Fruit fly (Drosophila melanogaster) whole organism, embryonic: Measurements from ENCODE around the gene CG33654.
A peak's percentile ranks its signal among the peaks of the same experiment; 100 is the strongest.

Source experiments
- Abd-B ChIP-seq: fragments of 200-800 bp; sonication (Bioruptor generic); optimal IDR thresholded peaks from 2 replicates; lab custom pipeline; 2018; ENCODE audit warnings: missing biosample characterization, mild to moderate bottlenecking, missing genetic modification characterization, moderate library complexity
- Asciz ChIP-seq: fragments of 200-800 bp; sonication (Bioruptor generic); optimal IDR thresholded peaks from 2 replicates; lab custom pipeline; 2017; ENCODE audit warnings: missing biosample characterization, mild to moderate bottlenecking, missing genetic modification characterization, missing genetic modification reagents
- CG11723 ChIP-seq: fragments of 200-800 bp; sonication (Bioruptor generic); optimal IDR thresholded peaks from 2 replicates; lab custom pipeline; 2017; ENCODE audit warnings: missing biosample characterization, mild to moderate bottlenecking, missing genetic modification characterization
- CG12155 ChIP-seq: fragments of 200-800 bp; sonication (Bioruptor generic); optimal IDR thresholded peaks from 3 replicates; lab custom pipeline; 2016; ENCODE audit warnings: missing biosample characterization, missing genetic modification characterization
- CG12744 ChIP-seq: fragments of 200-800 bp; sonication (Bioruptor generic); optimal IDR thresholded peaks from 2 replicates; lab custom pipeline; 2016; ENCODE audit warnings: missing biosample characterization, missing genetic modification characterization
- CG14441 ChIP-seq: fragments of 200-800 bp; sonication (Bioruptor generic); IDR thresholded peaks from 2 replicates; pipeline ENCODE4 v1.3.6; 2022; ENCODE audit warnings: missing biosample characterization, missing genetic modification characterization
- CG15073 ChIP-seq: fragments of 200-800 bp; sonication (Bioruptor generic); optimal IDR thresholded peaks from 2 replicates; lab custom pipeline; 2016; ENCODE audit warnings: missing biosample characterization, missing genetic modification characterization
- CG16815 ChIP-seq: fragments of 200-800 bp; sonication (Bioruptor generic); optimal IDR thresholded peaks from 3 replicates; lab custom pipeline; 2017; ENCODE audit warnings: missing biosample characterization, mild to moderate bottlenecking, missing genetic modification characterization
- CG16863 ChIP-seq: fragments of 200-800 bp; sonication (Bioruptor generic); optimal IDR thresholded peaks from 3 replicates; lab custom pipeline; 2016; ENCODE audit warnings: missing biosample characterization, missing genetic modification characterization
- CG17912 ChIP-seq: fragments of 200-800 bp; sonication (Bioruptor generic); optimal IDR thresholded peaks from 2 replicates; lab custom pipeline; 2018; ENCODE audit warnings: missing biosample characterization, mild to moderate bottlenecking, missing genetic modification characterization
- CG2712 ChIP-seq: fragments of 200-800 bp; optimal IDR thresholded peaks from 3 replicates; lab custom pipeline; 2019; ENCODE audit warnings: missing biosample characterization, mild to moderate bottlenecking, missing genetic modification characterization, moderate library complexity
- CG30020 ChIP-seq: fragments of 200-800 bp; optimal IDR thresholded peaks from 2 replicates; lab custom pipeline; 2019; ENCODE audit warnings: missing biosample characterization, mild to moderate bottlenecking, missing genetic modification characterization, moderate library complexity
- CG3163 ChIP-seq: fragments of 200-800 bp; sonication (Bioruptor generic); optimal IDR thresholded peaks from 3 replicates; lab custom pipeline; 2016; ENCODE audit warnings: missing biosample characterization, missing genetic modification characterization
- CG32767 ChIP-seq: fragments of 200-800 bp; sonication (Bioruptor generic); IDR thresholded peaks from 2 replicates; pipeline ENCODE4 v1.3.6; 2022; ENCODE audit warnings: missing biosample characterization, missing genetic modification characterization
- CG32772 ChIP-seq: fragments of 200-800 bp; sonication (Bioruptor generic); IDR thresholded peaks from 2 replicates; pipeline ENCODE4 v1.3.6; 2022; ENCODE audit warnings: missing biosample characterization, missing genetic modification characterization
- CG33213 ChIP-seq: fragments of 200-800 bp; sonication (Bioruptor generic); optimal IDR thresholded peaks from 3 replicates; lab custom pipeline; 2016; ENCODE audit warnings: missing biosample characterization, missing genetic modification characterization
- CG3995 ChIP-seq: fragments of 200-800 bp; sonication (Bioruptor generic); optimal IDR thresholded peaks from 3 replicates; lab custom pipeline; 2016; ENCODE audit warnings: missing biosample characterization, missing genetic modification characterization
- CG4820 ChIP-seq: fragments of 200-800 bp; sonication (Bioruptor generic); optimal IDR thresholded peaks from 3 replicates; lab custom pipeline; 2016; ENCODE audit warnings: missing biosample characterization, missing genetic modification characterization
- CG9215 ChIP-seq: fragments of 200-800 bp; sonication (Bioruptor generic); IDR thresholded peaks from 2 replicates; pipeline ENCODE4 v1.3.6; 2022; ENCODE audit warnings: missing biosample characterization, missing genetic modification characterization
- D19A ChIP-seq: fragments of 200-800 bp; optimal IDR thresholded peaks from 3 replicates; lab custom pipeline; 2019; ENCODE audit warnings: missing biosample characterization, mild to moderate bottlenecking, missing genetic modification characterization, moderate library complexity
- Fer1 ChIP-seq: fragments of 200-800 bp; sonication (Bioruptor generic); optimal IDR thresholded peaks from 2 replicates; lab custom pipeline; 2017; ENCODE audit warnings: missing biosample characterization, mild to moderate bottlenecking, missing genetic modification characterization
- Hand ChIP-seq: fragments of 200-800 bp; sonication (Bioruptor generic); optimal IDR thresholded peaks from 2 replicates; lab custom pipeline; 2017; ENCODE audit warnings: mild to moderate bottlenecking, missing biosample characterization, missing genetic modification reagents, missing genetic modification characterization
- Hr51 ChIP-seq, 2 experiments: fragments of 200-800 bp; sonication (Bioruptor generic); optimal IDR thresholded peaks; 2 replicates in 1 of 2; 3 replicates in 1 of 2; lab custom pipeline; 2016 to 2018; ENCODE audit warnings: missing biosample characterization in 2 of 2, missing genetic modification characterization in 2 of 2, mild to moderate bottlenecking in 1 of 2, moderate library complexity in 1 of 2
- Jarid2 ChIP-seq: fragments of 200-800 bp; sonication (Bioruptor generic); optimal IDR thresholded peaks from 3 replicates; lab custom pipeline; 2017; ENCODE audit warnings: mild to moderate bottlenecking, missing biosample characterization, missing genetic modification reagents, missing genetic modification characterization
- Kr ChIP-seq: fragments of 200-800 bp; sonication (Bioruptor generic); optimal IDR thresholded peaks from 2 replicates; lab custom pipeline; 2017; ENCODE audit warnings: missing biosample characterization, mild to moderate bottlenecking, missing genetic modification characterization
- Neu2 ChIP-seq: fragments of 200-800 bp; sonication (Bioruptor generic); optimal IDR thresholded peaks from 3 replicates; lab custom pipeline; 2016; ENCODE audit warnings: missing biosample characterization, missing genetic modification characterization, borderline replicate concordance
- Nf-YA ChIP-seq: fragments of 200-800 bp; sonication (Bioruptor generic); IDR thresholded peaks from 2 replicates; pipeline ENCODE4 v1.3.6; 2022; ENCODE audit warnings: missing biosample characterization, missing genetic modification characterization
- NfI ChIP-seq: fragments of 200-800 bp; sonication (Bioruptor generic); optimal IDR thresholded peaks from 3 replicates; lab custom pipeline; 2018; ENCODE audit warnings: missing biosample characterization, mild to moderate bottlenecking, missing genetic modification characterization, moderate library complexity
- abd-A ChIP-seq: fragments of 200-800 bp; sonication (Bioruptor generic); optimal IDR thresholded peaks from 3 replicates; lab custom pipeline; 2019; ENCODE audit warnings: missing biosample characterization, mild to moderate bottlenecking, missing genetic modification characterization, moderate library complexity
- bowl ChIP-seq: fragments of 200-800 bp; sonication (Bioruptor generic); IDR thresholded peaks from 2 replicates; pipeline ENCODE4 v1.3.6; 2022; ENCODE audit warnings: missing biosample characterization, missing genetic modification characterization
- chif ChIP-seq, 2 experiments: fragments of 200-800 bp; sonication (Bioruptor generic); optimal IDR thresholded peaks; 3 replicates each; lab custom pipeline; 2016; ENCODE audit warnings: missing biosample characterization in 2 of 2, missing genetic modification characterization in 2 of 2
- crc ChIP-seq: fragments of 200-800 bp; sonication (Bioruptor generic); optimal IDR thresholded peaks from 2 replicates; lab custom pipeline; 2016; ENCODE audit warnings: missing biosample characterization, missing genetic modification characterization
- dati ChIP-seq: fragments of 200-800 bp; sonication (Bioruptor generic); IDR thresholded peaks from 2 replicates; pipeline ENCODE4 v1.3.6; 2022; ENCODE audit warnings: missing biosample characterization, missing genetic modification characterization
- dimm ChIP-seq: fragments of 200-800 bp; sonication (Bioruptor generic); IDR thresholded peaks from 2 replicates; pipeline ENCODE4 v1.3.6; 2022; ENCODE audit warnings: missing biosample characterization, missing genetic modification characterization
- emc ChIP-seq: fragments of 200-800 bp; sonication (Bioruptor generic); optimal IDR thresholded peaks from 2 replicates; lab custom pipeline; 2016; ENCODE audit warnings: missing biosample characterization, missing genetic modification characterization
- fu2 ChIP-seq: fragments of 200-800 bp; sonication (Bioruptor generic); optimal IDR thresholded peaks from 2 replicates; lab custom pipeline; 2016; ENCODE audit warnings: missing biosample characterization, missing genetic modification characterization
- gem ChIP-seq: fragments of 200-800 bp; sonication (Bioruptor generic); optimal IDR thresholded peaks from 2 replicates; lab custom pipeline; 2019; ENCODE audit warnings: missing biosample characterization, mild to moderate bottlenecking, missing genetic modification characterization, moderate library complexity
- knrl ChIP-seq: fragments of 200-800 bp; sonication (Bioruptor generic); IDR thresholded peaks from 3 replicates; pipeline ENCODE4 v1.3.6; 2022; ENCODE audit warnings: missing biosample characterization, missing genetic modification characterization; ENCODE audit not compliant: partially characterized antibody
- oc ChIP-seq: fragments of 200-800 bp; sonication (Bioruptor generic); optimal IDR thresholded peaks from 2 replicates; lab custom pipeline; 2018; ENCODE audit warnings: missing biosample characterization, mild to moderate bottlenecking, missing genetic modification characterization, moderate library complexity
- onecut ChIP-seq: fragments of 200-800 bp; sonication (Bioruptor generic); IDR thresholded peaks from 2 replicates; pipeline ENCODE4 v1.3.6; 2022; ENCODE audit warnings: missing biosample characterization, missing genetic modification characterization
- org-1 ChIP-seq: fragments of 200-800 bp; sonication (Bioruptor generic); optimal IDR thresholded peaks from 2 replicates; lab custom pipeline; 2017; ENCODE audit warnings: missing biosample characterization, missing genetic modification characterization
- peb ChIP-seq: fragments of 200-800 bp; sonication (Bioruptor generic); IDR thresholded peaks from 2 replicates; pipeline ENCODE4 v1.3.6; 2022; ENCODE audit warnings: missing biosample characterization, missing genetic modification characterization
- pho ChIP-seq: fragments of 200-800 bp; sonication (Bioruptor generic); optimal IDR thresholded peaks from 2 replicates; lab custom pipeline; 2016; ENCODE audit warnings: missing biosample characterization, missing genetic modification characterization
- salm ChIP-seq: fragments of 200-800 bp; sonication (Bioruptor generic); optimal IDR thresholded peaks from 2 replicates; lab custom pipeline; 2018; ENCODE audit warnings: missing biosample characterization, mild to moderate bottlenecking, missing genetic modification characterization
- sd ChIP-seq: fragments of 200-800 bp; sonication (Bioruptor generic); optimal IDR thresholded peaks from 3 replicates; lab custom pipeline; 2018; ENCODE audit warnings: missing biosample characterization, mild to moderate bottlenecking, missing genetic modification characterization, moderate library complexity
- seq ChIP-seq: fragments of 200-800 bp; sonication (Bioruptor generic); IDR thresholded peaks from 2 replicates; pipeline ENCODE4 v1.3.6; 2022; ENCODE audit warnings: missing biosample characterization, missing genetic modification characterization
- sima ChIP-seq: fragments of 200-800 bp; sonication (Bioruptor generic); optimal IDR thresholded peaks from 2 replicates; lab custom pipeline; 2016; ENCODE audit warnings: missing biosample characterization, missing genetic modification characterization
- sna ChIP-seq: fragments of 200-800 bp; sonication (Bioruptor generic); IDR thresholded peaks from 2 replicates; pipeline ENCODE4 v1.3.6; 2022; ENCODE audit warnings: missing biosample characterization, missing genetic modification characterization; ENCODE audit not compliant: partially characterized antibody
- sug ChIP-seq: fragments of 200-800 bp; optimal IDR thresholded peaks from 2 replicates; lab custom pipeline; 2019; ENCODE audit warnings: missing biosample characterization, mild to moderate bottlenecking, missing genetic modification characterization, moderate library complexity
- vnd ChIP-seq: fragments of 200-800 bp; sonication (Bioruptor generic); IDR thresholded peaks from 3 replicates; pipeline ENCODE4 v1.3.6; 2022; ENCODE audit warnings: missing biosample characterization, missing genetic modification characterization; ENCODE audit not compliant: partially characterized antibody

The CG33654 gene

DNA sequence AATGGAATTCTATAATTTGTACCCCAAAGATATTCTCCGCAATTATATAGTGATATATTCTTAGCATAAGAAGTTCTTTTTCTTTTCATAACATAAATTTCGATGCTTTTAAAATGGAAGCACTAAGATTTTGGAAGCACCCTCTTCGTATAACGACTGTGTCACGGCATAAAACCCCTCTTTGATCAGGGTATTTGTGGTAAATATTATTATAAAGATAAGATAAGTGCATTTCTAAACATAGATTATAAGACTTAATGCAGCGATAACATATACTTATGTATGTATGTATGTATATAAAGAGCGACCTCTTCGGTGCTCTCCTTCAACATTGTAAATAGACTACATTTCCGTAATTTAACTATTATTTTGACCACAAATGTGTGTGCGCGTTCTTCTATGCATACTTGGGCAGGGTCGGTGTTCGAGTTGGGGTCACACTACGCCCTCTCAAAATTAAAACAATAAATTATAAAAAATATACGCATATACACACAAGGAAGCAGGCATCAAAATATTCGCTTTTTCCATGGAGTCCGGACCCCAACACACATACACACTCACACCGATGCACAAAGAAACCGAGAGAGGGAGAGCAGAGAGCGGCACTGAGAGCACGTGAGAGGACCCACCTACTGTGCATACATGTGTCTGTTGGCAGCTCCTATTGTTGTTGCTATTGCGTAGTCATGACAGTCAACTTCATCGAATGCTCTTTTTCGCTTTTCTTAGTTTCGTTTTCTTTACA is 32.6 kb downstream of the CG33654 start (continued):
- TF ChIP-seq CG30020 (tag; lab: Kevin White, UChicago) (no peak), sug (tag; lab: Kevin White, UChicago) (no peak), CG33213 (GFP tag; lab: Kevin White, UChicago) (no peak), Neu2 (GFP tag; lab: Kevin White, UChicago) (no peak), D19A (tag; lab: Kevin White, UChicago) (peak; percentile 63), seq (GFP tag; lab: Robert Waterston, UW) (no peak), pho (no peak), fu2 (GFP tag; lab: Kevin White, UChicago) (no peak), chif (GFP tag; optimal IDR thresholded peaks at IDR 0.05; lab: Kevin White, UChicago) (no peak), crc (GFP tag; lab: Kevin White, UChicago) (no peak), CG32767 (GFP tag; lab: Robert Waterston, UW) (no peak), knrl (no peak), CG15073 (GFP tag; lab: Kevin White, UChicago) (no peak), Kr (GFP tag; lab: Kevin White, UChicago) (no peak), CG2712 (tag; lab: Kevin White, UChicago) (peak; percentile 16), sima (GFP tag; lab: Kevin White, UChicago) (no peak), CG3163 (GFP tag; lab: Kevin White, UChicago) (no peak), sd (tag; lab: Kevin White, UChicago) (peak; percentile 61), CG16815 (GFP tag; lab: Kevin White, UChicago) (no peak), oc (peak; percentile 50), dati (no peak), Hand (GFP tag; lab: Kevin White, UChicago) (no peak), Hr51 (GFP tag; optimal IDR thresholded peaks at IDR 0.05; lab: Kevin White, UChicago) (no peak), Jarid2 (GFP tag; lab: Kevin White, UChicago) (no peak), sna (GFP tag; lab: Robert Waterston, UW) (no peak), peb (GFP tag; lab: Robert Waterston, UW) (no peak), emc (GFP tag; lab: Kevin White, UChicago) (no peak), Abd-B (GFP tag; lab: Kevin White, UChicago) (no peak), Fer1 (GFP tag; lab: Kevin White, UChicago) (peak; percentile 26), CG16863 (GFP tag; lab: Kevin White, UChicago) (no peak), CG12744 (no peak), org-1 (GFP tag; lab: Kevin White, UChicago) (no peak), CG3995 (no peak), CG11723 (GFP tag; lab: Kevin White, UChicago) (no peak), gem (tag; lab: Kevin White, UChicago) (no peak), CG9215 (no peak), Asciz (GFP tag; lab: Kevin White, UChicago) (peak; percentile 62), CG17912 (GFP tag; lab: Kevin White, UChicago) (no peak), NfI (no peak), CG4820 (GFP tag; lab: Kevin White, UChicago) (no peak), CG14441 (GFP tag; lab: Robert Waterston, UW) (no peak), CG12155 (GFP tag; lab: Kevin White, UChicago) (no peak), bowl (GFP tag; lab: Robert Waterston, UW) (no peak), dimm (GFP tag; lab: Robert Waterston, UW) (no peak), abd-A (tag; lab: Kevin White, UChicago) (no peak), vnd (no peak), CG32772 (no peak), Nf-YA (no peak), salm (tag; lab: Kevin White, UChicago) (no peak), onecut (peak; percentile 4)
